Fruit fly (Drosophila melanogaster) whole organism, embryonic: Measurements from ENCODE around the gene CG31817.

Experiments used
- CG10209 ChIP-seq: fragments of 200-800 bp; sonication (Bioruptor generic); optimal IDR thresholded peaks from 3 replicates; lab custom pipeline; 2017; ENCODE audit warnings: missing biosample characterization, mild to moderate bottlenecking, missing genetic modification characterization, missing genetic modification reagents
- CG11093 ChIP-seq: fragments of 200-800 bp; sonication (Bioruptor generic); IDR thresholded peaks from 3 replicates; pipeline ENCODE4 v1.3.6; 2022; ENCODE audit warnings: missing biosample characterization, missing genetic modification characterization
- CG11398 ChIP-seq: fragments of 200-800 bp; sonication (Bioruptor generic); optimal IDR thresholded peaks from 2 replicates; lab custom pipeline; 2016; ENCODE audit warnings: missing biosample characterization, missing genetic modification characterization
- CG11560 ChIP-seq: fragments of 200-800 bp; sonication (Bioruptor generic); IDR thresholded peaks from 3 replicates; pipeline ENCODE4 v1.3.6; 2022; ENCODE audit warnings: missing biosample characterization, missing genetic modification characterization
- CG13775 ChIP-seq: fragments of 200-800 bp; sonication (Bioruptor generic); optimal IDR thresholded peaks from 3 replicates; lab custom pipeline; 2017; ENCODE audit warnings: missing biosample characterization, mild to moderate bottlenecking, missing genetic modification characterization
- CG1602 ChIP-seq: fragments of 200-800 bp; sonication (Bioruptor generic); optimal IDR thresholded peaks from 3 replicates; lab custom pipeline; 2016; ENCODE audit warnings: missing biosample characterization, missing genetic modification characterization
- CG17361 ChIP-seq: fragments of 200-800 bp; sonication (Bioruptor generic); IDR thresholded peaks from 3 replicates; pipeline ENCODE4 v1.3.6; 2022; ENCODE audit warnings: missing biosample characterization, missing genetic modification characterization
- CG17612 ChIP-seq: fragments of 200-800 bp; sonication (Bioruptor generic); IDR thresholded peaks from 2 replicates; pipeline ENCODE4 v1.3.6; 2022; ENCODE audit warnings: missing biosample characterization, missing genetic modification characterization
- CG17829 ChIP-seq: fragments of 200-800 bp; optimal IDR thresholded peaks from 2 replicates; lab custom pipeline; 2019; ENCODE audit warnings: missing biosample characterization, mild to moderate bottlenecking, missing genetic modification characterization, moderate library complexity
- CG18619 ChIP-seq: fragments of 200-800 bp; sonication (Bioruptor generic); optimal IDR thresholded peaks from 3 replicates; lab custom pipeline; 2017; ENCODE audit warnings: missing biosample characterization, mild to moderate bottlenecking, missing genetic modification characterization
- CG2199 ChIP-seq: fragments of 200-800 bp; sonication (Bioruptor generic); IDR thresholded peaks from 3 replicates; pipeline ENCODE4 v1.3.6; 2022; ENCODE audit warnings: missing biosample characterization, missing genetic modification characterization
- CG2712 ChIP-seq: fragments of 200-800 bp; optimal IDR thresholded peaks from 3 replicates; lab custom pipeline; 2019; ENCODE audit warnings: missing biosample characterization, mild to moderate bottlenecking, missing genetic modification characterization, moderate library complexity
- CG31388 ChIP-seq: fragments of 200-800 bp; sonication (Bioruptor generic); optimal IDR thresholded peaks from 2 replicates; lab custom pipeline; 2016; ENCODE audit warnings: missing biosample characterization, missing genetic modification characterization
- CG3163 ChIP-seq: fragments of 200-800 bp; sonication (Bioruptor generic); optimal IDR thresholded peaks from 3 replicates; lab custom pipeline; 2016; ENCODE audit warnings: missing biosample characterization, missing genetic modification characterization
- CG4730 ChIP-seq: fragments of 200-800 bp; sonication (Bioruptor generic); IDR thresholded peaks from 2 replicates; pipeline ENCODE4 v1.3.6; 2022; ENCODE audit warnings: missing biosample characterization, missing genetic modification characterization
- CG6854 ChIP-seq: fragments of 200-800 bp; sonication (Bioruptor generic); optimal IDR thresholded peaks from 3 replicates; lab custom pipeline; 2017; ENCODE audit warnings: missing biosample characterization, mild to moderate bottlenecking, missing genetic modification characterization
- CG7745 ChIP-seq: fragments of 200-800 bp; sonication (Bioruptor generic); optimal IDR thresholded peaks from 2 replicates; lab custom pipeline; 2018; ENCODE audit warnings: missing biosample characterization, mild to moderate bottlenecking, missing genetic modification characterization, moderate library complexity
- CG7786 ChIP-seq: fragments of 200-800 bp; sonication (Bioruptor generic); optimal IDR thresholded peaks from 2 replicates; lab custom pipeline; 2016; ENCODE audit warnings: missing biosample characterization, missing genetic modification characterization
- CG8089 ChIP-seq: fragments of 200-800 bp; sonication (Bioruptor generic); optimal IDR thresholded peaks from 3 replicates; lab custom pipeline; 2016; ENCODE audit warnings: missing biosample characterization, missing genetic modification characterization
- CG8359 ChIP-seq: fragments of 200-800 bp; sonication (Bioruptor generic); optimal IDR thresholded peaks from 2 replicates; lab custom pipeline; 2017; ENCODE audit warnings: missing biosample characterization, mild to moderate bottlenecking, missing genetic modification characterization, borderline replicate concordance
- CG9876 ChIP-seq: fragments of 200-800 bp; sonication (Bioruptor generic); optimal IDR thresholded peaks from 2 replicates; lab custom pipeline; 2016; ENCODE audit warnings: missing biosample characterization, missing genetic modification characterization
- Camta ChIP-seq: fragments of 200-800 bp; sonication (Bioruptor generic); optimal IDR thresholded peaks from 2 replicates; lab custom pipeline; 2016; ENCODE audit warnings: missing biosample characterization, missing genetic modification characterization
- Dbx ChIP-seq: fragments of 200-800 bp; sonication (Bioruptor generic); IDR thresholded peaks from 3 replicates; pipeline ENCODE4 v1.3.6; 2022; ENCODE audit warnings: missing biosample characterization, missing genetic modification characterization
- Dek ChIP-seq: fragments of 200-800 bp; sonication (Bioruptor generic); optimal IDR thresholded peaks from 3 replicates; lab custom pipeline; 2019; ENCODE audit warnings: missing biosample characterization, mild to moderate bottlenecking, missing genetic modification characterization, moderate library complexity
- Dip2 ChIP-seq: fragments of 200-800 bp; sonication (Bioruptor generic); IDR thresholded peaks from 2 replicates; pipeline ENCODE4 v1.3.6; 2022; ENCODE audit warnings: missing biosample characterization, missing genetic modification characterization
- Dip3 ChIP-seq: fragments of 200-800 bp; sonication (Bioruptor generic); optimal IDR thresholded peaks from 3 replicates; lab custom pipeline; 2016; ENCODE audit warnings: missing biosample characterization, missing genetic modification characterization
- Dp ChIP-seq: fragments of 200-800 bp; sonication (Bioruptor generic); optimal IDR thresholded peaks from 2 replicates; lab custom pipeline; 2018; ENCODE audit warnings: missing biosample characterization, mild to moderate bottlenecking, missing genetic modification characterization, moderate library complexity
- ERR ChIP-seq: fragments of 200-800 bp; sonication (Bioruptor generic); optimal IDR thresholded peaks from 2 replicates; lab custom pipeline; 2016; ENCODE audit warnings: missing biosample characterization, missing genetic modification characterization
- Elba2 ChIP-seq: fragments of 200-800 bp; sonication (Bioruptor generic); optimal IDR thresholded peaks from 3 replicates; lab custom pipeline; 2016; ENCODE audit warnings: missing biosample characterization, missing genetic modification characterization
- Ets65A ChIP-seq: fragments of 200-800 bp; sonication (Bioruptor generic); peaks from one replicate; lab custom pipeline; 2016; ENCODE audit warnings: missing biosample characterization, missing genetic modification characterization
- HHEX ChIP-seq: fragments of 200-800 bp; sonication (Bioruptor generic); optimal IDR thresholded peaks from 3 replicates; lab custom pipeline; 2017; ENCODE audit warnings: missing biosample characterization, mild to moderate bottlenecking, missing genetic modification characterization, missing genetic modification reagents
- Hr3 ChIP-seq: fragments of 200-800 bp; sonication (Bioruptor generic); optimal IDR thresholded peaks from 3 replicates; lab custom pipeline; 2016; ENCODE audit warnings: missing biosample characterization, missing genetic modification characterization
- MTF-1 ChIP-seq: fragments of 200-800 bp; sonication (Bioruptor generic); optimal IDR thresholded peaks from 2 replicates; lab custom pipeline; 2018; ENCODE audit warnings: missing biosample characterization, mild to moderate bottlenecking, missing genetic modification characterization, borderline replicate concordance
- Mad ChIP-seq: fragments of 200-800 bp; sonication (Bioruptor generic); optimal IDR thresholded peaks from 2 replicates; lab custom pipeline; 2016; ENCODE audit warnings: missing biosample characterization, missing genetic modification characterization
- Six4 ChIP-seq: fragments of 200-800 bp; sonication (Bioruptor generic); optimal IDR thresholded peaks from 2 replicates; lab custom pipeline; 2016; ENCODE audit warnings: missing biosample characterization, missing genetic modification characterization
- Vsx1 ChIP-seq: fragments of 200-800 bp; sonication (Bioruptor generic); optimal IDR thresholded peaks from 2 replicates; lab custom pipeline; 2017; ENCODE audit warnings: missing biosample characterization, mild to moderate bottlenecking, missing genetic modification characterization, missing genetic modification reagents
- bbx ChIP-seq: fragments of 200-800 bp; sonication (Bioruptor generic); IDR thresholded peaks from 2 replicates; pipeline ENCODE4 v1.3.6; 2022; ENCODE audit warnings: missing biosample characterization, missing genetic modification characterization; ENCODE audit not compliant: partially characterized antibody
- dmrt11E ChIP-seq: fragments of 200-800 bp; sonication (Bioruptor generic); optimal IDR thresholded peaks from 3 replicates; lab custom pipeline; 2018; ENCODE audit warnings: missing biosample characterization, mild to moderate bottlenecking, missing genetic modification characterization, moderate library complexity
- ewg ChIP-seq: fragments of 200-800 bp; sonication (Bioruptor generic); optimal IDR thresholded peaks from 3 replicates; lab custom pipeline; 2017; ENCODE audit warnings: mild to moderate bottlenecking, missing biosample characterization, missing genetic modification reagents, missing genetic modification characterization
- gcm2 ChIP-seq: fragments of 200-800 bp; sonication (Bioruptor generic); optimal IDR thresholded peaks from 2 replicates; lab custom pipeline; 2016; ENCODE audit warnings: missing biosample characterization, missing genetic modification characterization
- hb ChIP-seq: fragments of 200-800 bp; sonication (Bioruptor generic); IDR thresholded peaks from 3 replicates; pipeline ENCODE4 v1.3.6; 2022; ENCODE audit warnings: missing biosample characterization, missing genetic modification characterization; ENCODE audit not compliant: partially characterized antibody
- hkb ChIP-seq, 2 experiments: fragments of 200-800 bp in 1 of 2; fragments of >200 bp in 1 of 2; sonication (Bioruptor generic) in 1 of 2; IDR thresholded peaks in 1 of 2; optimal IDR thresholded peaks in 1 of 2; 2 replicates each; pipeline versions ENCODE4 v1.3.6 to Lab custom; 2017 to 2022; ENCODE audit warnings: missing biosample characterization in 1 of 2, missing genetic modification characterization in 1 of 2
- insv ChIP-seq, 2 experiments: fragments of 200-800 bp; sonication (Bioruptor generic); optimal IDR thresholded peaks; 3 replicates each; lab custom pipeline; 2016 to 2018; ENCODE audit warnings: missing biosample characterization in 2 of 2, missing genetic modification characterization in 2 of 2
- kni ChIP-seq: fragments of 200-800 bp; sonication (Bioruptor generic); optimal IDR thresholded peaks from 3 replicates; lab custom pipeline; 2017; ENCODE audit warnings: mild to moderate bottlenecking, missing biosample characterization, missing genetic modification reagents, missing genetic modification characterization
- p53 ChIP-seq: fragments of 200-800 bp; sonication (Bioruptor generic); optimal IDR thresholded peaks from 2 replicates; lab custom pipeline; 2016; ENCODE audit warnings: missing biosample characterization, missing genetic modification characterization
- run ChIP-seq: fragments of 200-800 bp; sonication (Bioruptor generic); optimal IDR thresholded peaks from 3 replicates; lab custom pipeline; 2018; ENCODE audit warnings: missing biosample characterization, mild to moderate bottlenecking, missing genetic modification characterization
- sc ChIP-seq, 3 experiments: fragments of >200 bp in 2 of 3; fragments of 200-800 bp in 1 of 3; sonication (Bioruptor generic) in 1 of 3; optimal IDR thresholded peaks; 2 replicates in 2 of 3; 3 replicates in 1 of 3; lab custom pipeline; 2017; ENCODE audit warnings: mild to moderate bottlenecking in 1 of 3, missing biosample characterization in 1 of 3, missing genetic modification characterization in 1 of 3, missing genetic modification reagents in 1 of 3
- slbo ChIP-seq: fragments of 200-800 bp; sonication (Bioruptor generic); IDR thresholded peaks from 2 replicates; pipeline ENCODE4 v1.3.6; 2022; ENCODE audit warnings: missing biosample characterization, missing genetic modification characterization
- tio ChIP-seq: fragments of 200-800 bp; sonication (Bioruptor generic); optimal IDR thresholded peaks from 2 replicates; lab custom pipeline; 2017; ENCODE audit warnings: missing biosample characterization, missing genetic modification characterization, inconsistent platforms

The CG31817 gene

DNA sequence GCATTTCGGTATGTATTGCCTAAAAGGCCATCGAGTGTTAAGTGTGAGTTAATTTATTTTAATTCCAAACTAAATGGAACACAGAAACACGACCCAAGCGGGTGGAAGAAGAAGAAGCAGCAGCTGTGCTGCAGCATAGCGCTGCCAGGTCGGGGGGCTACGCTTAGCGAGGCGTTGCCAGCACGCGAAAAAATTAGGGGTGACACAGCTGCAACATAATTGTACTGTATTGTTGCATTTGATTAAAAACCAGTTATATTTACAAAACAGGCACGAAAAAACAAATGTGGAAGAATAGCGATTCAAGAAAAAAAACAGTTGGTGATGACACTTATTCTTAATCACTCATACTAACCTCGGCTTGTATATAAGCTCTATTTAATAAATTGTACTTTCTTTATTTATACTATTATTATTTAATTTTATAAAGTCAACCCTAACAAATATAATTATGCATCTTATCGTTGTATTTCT lies 12.5 kb upstream of the CG31817 start (continued):
- TF ChIP-seq CG17829 (tag; lab: Kevin White, UChicago), result peak; percentile 70
- TF ChIP-seq Elba2 (GFP tag; lab: Kevin White, UChicago), result no peak
- TF ChIP-seq Hr3 (GFP tag; lab: Kevin White, UChicago), result peak; percentile 73
- TF ChIP-seq Camta (GFP tag; lab: Kevin White, UChicago), result peak; percentile 8
- TF ChIP-seq CG17361, result no peak; the same call in 2 of the 3 replicates
- TF ChIP-seq CG11560 (tag; lab: Robert Waterston, UW), result peak; percentile 49; the same call in 1 of the 3 replicates
- TF ChIP-seq Six4 (GFP tag; lab: Kevin White, UChicago), result no peak
- no peak for TF ChIP-seq Vsx1 (GFP tag; lab: Kevin White, UChicago)
- TF ChIP-seq CG1602 (GFP tag; lab: Kevin White, UChicago), result peak; percentile 65
- peak; percentile 22 for TF ChIP-seq gcm2 (GFP tag; lab: Kevin White, UChicago)
- TF ChIP-seq MTF-1 (GFP tag; lab: Kevin White, UChicago), result peak; percentile 12
- peak; percentile 75 for TF ChIP-seq CG10209 (GFP tag; lab: Kevin White, UChicago)
- no peak for TF ChIP-seq CG8359
- TF ChIP-seq CG3163 (GFP tag; lab: Kevin White, UChicago), result no peak
- peak; percentile 97 for TF ChIP-seq Ets65A (GFP tag; lab: Kevin White, UChicago)
- TF ChIP-seq Dip2 (GFP tag; lab: Robert Waterston, UW), result no peak
- TF ChIP-seq Dp (GFP tag; lab: Kevin White, UChicago), result no peak
- peak; percentile 69 for TF ChIP-seq CG4730 (GFP tag; lab: Robert Waterston, UW)
- TF ChIP-seq Dip3, result peak; percentile 56
- TF ChIP-seq CG9876 (GFP tag; lab: Kevin White, UChicago), result peak; percentile 40
- TF ChIP-seq p53 (GFP tag; lab: Kevin White, UChicago), result no peak
- peak; percentile 65 for TF ChIP-seq tio (GFP tag; lab: Kevin White, UChicago)
- peak; percentile 63 for TF ChIP-seq Dek (tag; lab: Kevin White, UChicago)
- peak; percentile 54 for TF ChIP-seq dmrt11E (tag; lab: Kevin White, UChicago)
- no peak for TF ChIP-seq kni (GFP tag; lab: Kevin White, UChicago)
- peak; percentile 49 for TF ChIP-seq ewg
- TF ChIP-seq hb, result 0 out of 3 replicates have a peak, but pooled peaks have one; percentile 55
- TF ChIP-seq bbx (GFP tag; lab: Robert Waterston, UW), result peak; percentile 72
- peak; percentile 51; the same call in 2 of the 3 replicates for TF ChIP-seq CG11093
- peak; percentile 86 for TF ChIP-seq CG2199
- TF ChIP-seq CG31388 (GFP tag; lab: Kevin White, UChicago), result no peak
- TF ChIP-seq hkb (optimal IDR thresholded peaks at IDR 0.05; lab: Kevin White, UChicago), result no peak
- peak; percentile 72 for TF ChIP-seq hkb (GFP tag; IDR thresholded peaks at IDR 0.05; lab: Robert Waterston, UW)
- TF ChIP-seq CG11398, result peak; percentile 14
- no peak for TF ChIP-seq ERR
- TF ChIP-seq CG2712 (tag; lab: Kevin White, UChicago), result peak; percentile 68
- peak; percentile 17 for TF ChIP-seq run
- no peak for TF ChIP-seq CG18619
- no peak for TF ChIP-seq sc (optimal IDR thresholded peaks at IDR 0.05; lab: Kevin White, UChicago)
- no peak for TF ChIP-seq sc (GFP tag; optimal IDR thresholded peaks at IDR 0.05; lab: Kevin White, UChicago)
- peak; percentile 19 for TF ChIP-seq CG8089 (GFP tag; lab: Kevin White, UChicago)
- TF ChIP-seq Mad (GFP tag; lab: Kevin White, UChicago), result peak; percentile 43
- TF ChIP-seq CG17612, result peak; percentile 46; the same call in 1 of the 2 replicates
- peak; percentile 84; the same call in 2 of the 3 replicates for TF ChIP-seq Dbx (GFP tag; lab: Robert Waterston, UW)
- peak; percentile 41 for TF ChIP-seq CG6854 (GFP tag; lab: Kevin White, UChicago)
- TF ChIP-seq HHEX (GFP tag; lab: Kevin White, UChicago), result no peak
- TF ChIP-seq CG13775, result peak; percentile 80
- peak; percentile 71 for TF ChIP-seq CG7786 (GFP tag; lab: Kevin White, UChicago)
- TF ChIP-seq slbo (GFP tag; lab: Robert Waterston, UW), result peak; percentile 91
- peak in 1 of 2 experiments; percentile 4 for TF ChIP-seq insv (GFP tag; optimal IDR thresholded peaks at IDR 0.05; lab: Kevin White, UChicago)
- TF ChIP-seq CG7745 (tag; lab: Kevin White, UChicago), result no peak
